Worm (Caenorhabditis elegans) whole organism, late embryonic: ENCODE results near the gene F14D7.9.

ENCODE experiments used
- C08G9.2 ChIP-seq: sonication (generic microtip); optimal IDR thresholded peaks from 2 replicates; lab custom pipeline; 2016; ENCODE audit warnings: mild to moderate bottlenecking, missing genetic modification characterization, moderate library complexity, missing compliant biosample characterization
- F13H6.1 ChIP-seq: sonication (generic microtip); optimal IDR thresholded peaks from 2 replicates; lab custom pipeline; 2016; ENCODE audit warnings: missing genetic modification characterization, missing compliant biosample characterization
- T23F11.4 ChIP-seq: fragments of 200-800 bp; sonication (Bioruptor generic); optimal IDR thresholded peaks from 2 replicates; lab custom pipeline; 2018; ENCODE audit warnings: mild to moderate bottlenecking, missing genetic modification characterization, missing compliant biosample characterization
- ceh-14 ChIP-seq: sonication (generic microtip); optimal IDR thresholded peaks from 2 replicates; lab custom pipeline; 2016; ENCODE audit warnings: missing genotype, missing genetic modification characterization, missing compliant biosample characterization
- ceh-19 ChIP-seq: fragments of 200-800 bp; sonication (Bioruptor generic); optimal IDR thresholded peaks from 2 replicates; lab custom pipeline; 2018; ENCODE audit warnings: mild to moderate bottlenecking, missing genetic modification characterization, missing compliant biosample characterization
- ceh-2 ChIP-seq: sonication (generic microtip); optimal IDR thresholded peaks from 2 replicates; lab custom pipeline; 2016; ENCODE audit warnings: missing genotype, missing genetic modification characterization, missing compliant biosample characterization
- ceh-22 ChIP-seq: sonication (generic microtip); optimal IDR thresholded peaks from 2 replicates; lab custom pipeline; 2017; ENCODE audit warnings: missing biosample characterization, missing genetic modification characterization
- ceh-24 ChIP-seq: sonication (generic microtip); optimal IDR thresholded peaks from 2 replicates; lab custom pipeline; 2016; ENCODE audit warnings: mild to moderate bottlenecking, missing genetic modification characterization, missing compliant biosample characterization
- ceh-31 ChIP-seq: sonication (generic microtip); optimal IDR thresholded peaks from 2 replicates; lab custom pipeline; 2016; ENCODE audit warnings: missing genetic modification characterization, missing compliant biosample characterization
- ceh-34 ChIP-seq: sonication (generic microtip); optimal IDR thresholded peaks from 2 replicates; lab custom pipeline; 2016; ENCODE audit warnings: mild to moderate bottlenecking, missing genetic modification characterization, missing compliant biosample characterization
- ceh-9 ChIP-seq: sonication (generic microtip); optimal IDR thresholded peaks from 2 replicates; lab custom pipeline; 2016; ENCODE audit warnings: mild to moderate bottlenecking, missing genetic modification characterization, inconsistent platforms, missing compliant biosample characterization
- dmd-4 ChIP-seq: sonication (generic microtip); optimal IDR thresholded peaks from 2 replicates; lab custom pipeline; 2016; ENCODE audit warnings: borderline replicate concordance, missing genetic modification characterization, missing compliant biosample characterization
- dve-1 ChIP-seq: sonication (generic microtip); optimal IDR thresholded peaks from 2 replicates; lab custom pipeline; 2017; ENCODE audit warnings: antibody characterized with exemption, mild to moderate bottlenecking, missing genetic modification characterization, missing compliant biosample characterization
- elt-2 ChIP-seq: sonication (generic microtip); optimal IDR thresholded peaks from 2 replicates; lab custom pipeline; 2016; ENCODE audit warnings: missing genetic modification reagents, missing genetic modification characterization, missing compliant biosample characterization
- eyg-1 ChIP-seq: sonication (generic microtip); optimal IDR thresholded peaks from 2 replicates; lab custom pipeline; 2016; ENCODE audit warnings: missing genotype, missing genetic modification characterization, missing compliant biosample characterization
- fax-1 ChIP-seq: sonication (generic microtip); optimal IDR thresholded peaks from 2 replicates; lab custom pipeline; 2016; ENCODE audit warnings: missing genotype, missing genetic modification characterization, missing compliant biosample characterization
- fkh-10 ChIP-seq: fragments of 150-350 bp; optimal IDR thresholded peaks from 2 replicates; lab custom pipeline; 2014; ENCODE audit warnings: missing biosample characterization, missing genetic modification reagents, missing genetic modification characterization
- fkh-6 ChIP-seq: sonication (generic microtip); optimal IDR thresholded peaks from 2 replicates; lab custom pipeline; 2016; ENCODE audit warnings: missing genetic modification characterization, missing compliant biosample characterization
- gmeb-2 ChIP-seq: sonication (generic microtip); optimal IDR thresholded peaks from 2 replicates; lab custom pipeline; 2016; ENCODE audit warnings: missing genetic modification characterization, inconsistent platforms, missing compliant biosample characterization
- hlh-15 ChIP-seq: sonication (generic microtip); optimal IDR thresholded peaks from 2 replicates; lab custom pipeline; 2016; ENCODE audit warnings: missing genetic modification characterization, missing compliant biosample characterization
- hlh-6 ChIP-seq: sonication (generic microtip); optimal IDR thresholded peaks from 2 replicates; lab custom pipeline; 2016; ENCODE audit warnings: missing genotype, missing genetic modification characterization, missing compliant biosample characterization
- hlh-8 ChIP-seq: sonication (generic microtip); optimal IDR thresholded peaks from 2 replicates; lab custom pipeline; 2016; ENCODE audit warnings: missing genotype, missing genetic modification characterization, missing compliant biosample characterization
- mec-3 ChIP-seq: sonication (generic microtip); optimal IDR thresholded peaks from 2 replicates; lab custom pipeline; 2016; ENCODE audit warnings: borderline replicate concordance, missing genetic modification characterization, missing compliant biosample characterization
- nfya-1 ChIP-seq: sonication (generic microtip); optimal IDR thresholded peaks from 2 replicates; lab custom pipeline; 2017; ENCODE audit warnings: missing genetic modification characterization, mild to moderate bottlenecking, missing compliant biosample characterization, antibody characterized with exemption, moderate library complexity
- pax-1 ChIP-seq: fragments of 150-350 bp; optimal IDR thresholded peaks from 2 replicates; lab custom pipeline; 2014; ENCODE audit warnings: missing biosample characterization, missing genetic modification characterization
- pha-2 ChIP-seq: sonication (generic microtip); optimal IDR thresholded peaks from 2 replicates; lab custom pipeline; 2017; ENCODE audit warnings: mild to moderate bottlenecking, missing genetic modification characterization, missing compliant biosample characterization
- pqm-1 ChIP-seq: sonication (generic microtip); optimal IDR thresholded peaks from 2 replicates; lab custom pipeline; 2016; ENCODE audit warnings: missing genetic modification characterization, missing compliant biosample characterization
- rnt-1 ChIP-seq: sonication (generic microtip); optimal IDR thresholded peaks from 2 replicates; lab custom pipeline; 2016; ENCODE audit warnings: missing genetic modification characterization, missing compliant biosample characterization
- sdc-2 ChIP-seq: sonication (generic microtip); optimal IDR thresholded peaks from 2 replicates; lab custom pipeline; 2016; ENCODE audit warnings: missing genotype, missing genetic modification characterization, missing compliant biosample characterization
- sox-2 ChIP-seq: fragments of 200-800 bp; sonication (Bioruptor generic); IDR thresholded peaks from 2 replicates; pipeline ENCODE4 v1.3.6; 2022; ENCODE audit warnings: missing genetic modification reagents, missing genetic modification characterization, missing compliant biosample characterization
- sox-4 ChIP-seq: sonication (generic microtip); optimal IDR thresholded peaks from 2 replicates; lab custom pipeline; 2017; ENCODE audit warnings: mild to moderate bottlenecking, missing genetic modification characterization, inconsistent platforms, missing compliant biosample characterization
- syd-9 ChIP-seq: sonication (generic microtip); optimal IDR thresholded peaks from 2 replicates; lab custom pipeline; 2016; ENCODE audit warnings: mild to moderate bottlenecking, missing genetic modification characterization, moderate library complexity, missing compliant biosample characterization
- tbx-7 ChIP-seq: sonication (generic microtip); optimal IDR thresholded peaks from 2 replicates; lab custom pipeline; 2016; ENCODE audit warnings: missing genotype, missing genetic modification characterization, missing compliant biosample characterization
- unc-55 ChIP-seq: sonication (generic microtip); optimal IDR thresholded peaks from 2 replicates; lab custom pipeline; 2017; ENCODE audit warnings: missing biosample characterization, missing genetic modification reagents, missing genetic modification characterization
- unc-86 ChIP-seq: sonication (generic microtip); optimal IDR thresholded peaks from 2 replicates; lab custom pipeline; 2016; ENCODE audit warnings: missing genetic modification characterization, missing compliant biosample characterization

The F14D7.9 gene

ce11 chrV:14294396-14294795 is at the start of gene F14D7.9:
Gene F14D7.9 (plus strand): TSS chrV:14294696.
- no peak for TF ChIP-seq hlh-15 (tag; lab: Kevin White, UChicago)
- no peak for TF ChIP-seq ceh-2 (tag; lab: Kevin White, UChicago)
- TF ChIP-seq pax-1 (tag; lab: Kevin White, UChicago) = no peak
- TF ChIP-seq tbx-7 (tag; lab: Kevin White, UChicago) = no peak
- TF ChIP-seq hlh-6 (tag; lab: Kevin White, UChicago) = no peak
- no peak for TF ChIP-seq syd-9 (tag; lab: Kevin White, UChicago)
- no peak for TF ChIP-seq ceh-19 (GFP tag; lab: Kevin White, UChicago)
- no peak for TF ChIP-seq nfya-1 (tag; lab: Kevin White, UChicago)
- no peak for TF ChIP-seq pha-2 (tag; lab: Kevin White, UChicago)
- no peak for TF ChIP-seq sox-4 (tag; lab: Kevin White, UChicago)
- no peak for TF ChIP-seq dmd-4 (tag; lab: Kevin White, UChicago)
- TF ChIP-seq rnt-1 (tag; lab: Kevin White, UChicago) = no peak
- TF ChIP-seq unc-55 = no peak
- TF ChIP-seq sdc-2 (tag; lab: Kevin White, UChicago) = no peak
- no peak for TF ChIP-seq T23F11.4 (GFP tag; lab: Kevin White, UChicago)
- TF ChIP-seq gmeb-2 (tag; lab: Kevin White, UChicago) = no peak
- no peak for TF ChIP-seq ceh-22

DNA sequence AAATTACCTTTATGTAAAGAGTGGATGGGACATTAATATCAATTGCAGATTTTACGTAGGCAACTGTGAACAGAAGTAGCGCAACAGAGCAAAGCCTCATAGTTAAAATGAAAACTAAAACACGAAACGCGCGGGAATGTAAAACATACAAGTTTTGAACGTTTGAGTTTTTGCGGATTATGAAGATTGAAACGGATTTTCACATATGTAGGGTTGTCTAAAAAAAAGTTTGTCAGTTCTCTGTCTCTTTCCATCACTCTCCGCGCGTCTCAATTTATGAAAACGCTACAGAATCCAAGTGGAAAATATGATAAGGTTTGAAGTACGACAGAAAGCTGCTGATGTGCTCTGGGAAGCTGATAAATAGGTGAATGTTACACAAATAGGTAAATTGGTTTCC is 47.7 kb upstream of the F14D7.9 start, which contains the start of gene K02E11.3:
TSS of gene K02E11.3 (minus strand) at position 101 of the 400 bp plus-strand sequence.
- TF ChIP-seq hlh-6 (tag; lab: Kevin White, UChicago) (no peak), eyg-1 (tag; lab: Kevin White, UChicago) (no peak), elt-2 (no peak), T23F11.4 (GFP tag; lab: Kevin White, UChicago) (no peak), nfya-1 (tag; lab: Kevin White, UChicago) (no peak), pqm-1 (tag; lab: Kevin White, UChicago) (no peak), sox-4 (tag; lab: Kevin White, UChicago) (no peak), unc-86 (tag; lab: Kevin White, UChicago) (no peak), ceh-22 (no peak), ceh-34 (tag; lab: Kevin White, UChicago) (no peak), ceh-31 (tag; lab: Kevin White, UChicago) (no peak)

DNA sequence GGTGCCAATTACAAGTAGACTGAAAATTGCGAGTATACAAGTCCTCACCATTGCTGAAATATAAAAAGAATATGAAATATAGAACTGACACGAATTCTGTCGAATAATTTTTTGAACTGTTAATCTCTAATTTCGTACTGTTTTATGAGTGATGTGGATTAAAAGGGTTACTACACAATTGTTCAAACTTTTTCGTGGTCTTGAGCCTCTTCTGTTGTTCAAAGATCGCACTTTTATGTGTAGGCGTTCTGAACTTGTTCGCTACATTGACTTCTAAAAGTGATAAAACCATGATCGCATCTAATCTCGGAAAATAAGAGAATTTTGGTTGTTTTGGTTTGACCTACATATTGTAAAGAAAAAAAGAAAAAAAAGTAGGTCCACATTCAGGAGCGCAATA is 46.5 kb upstream of the F14D7.9 start, which contains the start of gene K02E11.4:
TSS of gene K02E11.4 (minus strand) at position 101 of the 400 bp plus-strand sequence.
- TF ChIP-seq hlh-8 (tag; lab: Kevin White, UChicago) (no peak), sox-2 (no peak), dve-1 (no peak), unc-55 (no peak), nfya-1 (tag; lab: Kevin White, UChicago) (no peak), pax-1 (tag; lab: Kevin White, UChicago) (no peak), fkh-6 (tag; lab: Kevin White, UChicago) (no peak), ceh-24 (tag; lab: Kevin White, UChicago) (no peak), fax-1 (tag; lab: Kevin White, UChicago) (no peak)

- TF ChIP-seq fax-1 (tag; lab: Kevin White, UChicago) = no peak
- TF ChIP-seq ceh-9 = no peak
- no peak for TF ChIP-seq dmd-4 (tag; lab: Kevin White, UChicago)
- TF ChIP-seq T23F11.4 (GFP tag; lab: Kevin White, UChicago) = no peak
Observed at ce11 chrV:14248654-14249053, 45.8 kb upstream of the F14D7.9 start, which contains the start of gene K02E11.6. Gene K02E11.6 (plus strand): TSS chrV:14248802.

DNA sequence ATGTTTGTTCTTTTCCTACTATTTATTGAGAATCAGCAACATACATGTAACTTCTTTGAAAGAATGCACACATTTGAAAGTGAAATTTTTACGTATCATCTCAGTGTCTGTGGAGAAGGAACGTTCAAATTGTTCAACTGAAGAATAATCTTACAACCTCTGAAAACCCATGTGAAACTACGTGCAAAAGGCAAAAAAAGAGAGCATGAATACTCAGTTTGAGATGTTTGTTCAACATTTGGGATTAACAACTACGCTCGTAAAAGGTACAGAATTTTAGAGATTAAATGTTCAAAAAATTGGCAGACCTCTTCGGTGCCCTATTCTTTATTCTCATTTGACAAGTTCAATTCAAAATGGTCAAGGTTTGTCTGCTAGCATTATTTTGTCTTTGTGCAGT is 42.5 kb upstream of the F14D7.9 start, which contains the start of gene K02E11.5:
TSS of gene K02E11.5 (plus strand) at position 301 of the 400 bp plus-strand sequence.
- no peak for TF ChIP-seq ceh-22
- no peak for TF ChIP-seq ceh-24 (tag; lab: Kevin White, UChicago)
- TF ChIP-seq sdc-2 (tag; lab: Kevin White, UChicago) = no peak
- TF ChIP-seq pax-1 (tag; lab: Kevin White, UChicago) = no peak

DNA sequence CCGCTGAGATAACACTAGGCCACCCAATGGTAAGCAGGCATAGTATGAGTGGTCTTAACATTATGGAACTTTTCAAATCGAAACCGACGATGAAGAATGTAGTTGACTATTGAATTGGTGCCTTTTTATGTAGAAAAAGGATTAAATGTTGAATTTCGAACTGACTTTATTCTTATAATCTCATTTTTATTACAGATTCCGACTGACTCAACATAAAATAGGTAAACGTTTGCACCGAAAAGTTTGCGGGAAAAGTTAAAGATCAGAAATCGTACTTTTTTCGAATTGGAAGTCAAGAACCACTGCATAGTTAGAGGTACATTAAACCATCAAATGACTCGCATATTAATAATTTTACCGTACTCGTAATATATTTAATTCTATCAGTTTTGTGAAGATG is 40.3 kb upstream of the F14D7.9 start, which contains the start of gene K02E11.7:
TSS of gene K02E11.7 (minus strand) at position 101 of the 400 bp plus-strand sequence.
- TF ChIP-seq mec-3 (no peak), unc-86 (tag; lab: Kevin White, UChicago) (no peak), ceh-14 (tag; lab: Kevin White, UChicago) (no peak), fkh-10 (GFP tag; lab: Kevin White, UChicago) (no peak), F13H6.1 (tag; lab: Kevin White, UChicago) (no peak), T23F11.4 (GFP tag; lab: Kevin White, UChicago) (no peak), C08G9.2 (tag; lab: Kevin White, UChicago) (no peak)
